Fruit fly (Drosophila melanogaster) Kc167 (cell line): ENCODE data around the gene CG32298.

Source experiments
- h ChIP-seq: fragments of >200 bp; optimal IDR thresholded peaks from 3 replicates; lab custom pipeline; 2018; ENCODE audit warnings: missing external identifiers
- psq ChIP-seq: fragments of >200 bp; optimal IDR thresholded peaks from 2 replicates; lab custom pipeline; 2017; ENCODE audit warnings: missing external identifiers

dm6 chr3L:2386433-2386832 is 4.4 kb downstream of the CG32298 start:
- TF ChIP-seq h (lab: Kevin White, UChicago) (no peak), psq (lab: Kevin White, UChicago) (no peak)
